Fruit fly (Drosophila melanogaster) S2 (cell line): ENCODE results near the gene CG7300.

Source experiments
- CG8478 ChIP-seq: fragments of >200 bp; optimal IDR thresholded peaks from 2 replicates; lab custom pipeline; 2018
- CTCF ChIP-seq, 2 experiments: fragments of >200 bp; optimal IDR thresholded peaks; 2 replicates each; lab custom pipeline; 2018

The CG7300 gene

dm6 chr2L:10676933-10677714 lies 20.7 kb downstream of the CG7300 start, which contains the start of gene CG17104:
Gene CG17104, plus strand, starts transcription at chr2L:10677198.
- no peak for TF ChIP-seq CG8478
- TF ChIP-seq CTCF (optimal IDR thresholded peaks at IDR 0.05; lab: Kevin White, UChicago): no peak

DNA sequence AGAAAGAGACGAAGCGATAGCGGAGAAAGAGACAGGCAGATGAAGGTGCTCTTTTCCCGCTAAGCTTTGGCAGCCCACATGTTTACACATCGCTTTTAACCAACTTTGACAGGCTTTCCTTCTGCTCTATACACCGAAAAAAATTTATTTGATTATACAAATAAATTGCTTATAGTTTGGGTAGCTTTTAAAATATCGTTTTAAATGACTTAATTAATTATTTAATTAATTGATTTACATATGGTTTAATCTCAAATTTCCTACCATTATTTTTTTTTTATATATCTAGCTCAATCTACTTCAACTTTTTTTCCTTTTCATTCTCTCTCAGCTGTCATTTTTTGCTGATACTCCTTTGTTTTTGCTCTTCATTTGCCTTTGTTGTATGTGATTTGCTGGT lies 24.9 kb downstream of the CG7300 start:
- no peak for TF ChIP-seq CG8478
- TF ChIP-seq CTCF (optimal IDR thresholded peaks at IDR 0.05; lab: Kevin White, UChicago): no peak

DNA sequence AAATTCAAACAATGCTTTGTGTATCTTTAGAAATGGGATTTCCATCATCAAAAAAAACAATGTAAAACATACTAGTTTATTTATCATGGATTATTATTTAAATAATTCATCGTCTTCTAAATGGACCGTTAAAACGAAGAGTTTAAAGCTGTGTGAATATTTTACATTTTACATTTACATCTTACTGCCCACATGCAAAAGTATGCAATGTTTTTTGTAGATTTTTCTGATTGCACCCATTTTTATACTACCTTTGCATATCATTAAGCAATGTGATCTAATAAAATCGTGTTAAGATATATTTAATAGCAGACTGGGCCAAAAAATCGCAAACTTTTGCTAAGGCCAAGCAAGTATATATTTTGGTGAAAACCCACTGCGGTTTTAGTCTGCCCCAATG lies 26.3 kb downstream of the CG7300 start:
- no peak for TF ChIP-seq CTCF (optimal IDR thresholded peaks at IDR 0.05; lab: Kevin White, UChicago)

DNA sequence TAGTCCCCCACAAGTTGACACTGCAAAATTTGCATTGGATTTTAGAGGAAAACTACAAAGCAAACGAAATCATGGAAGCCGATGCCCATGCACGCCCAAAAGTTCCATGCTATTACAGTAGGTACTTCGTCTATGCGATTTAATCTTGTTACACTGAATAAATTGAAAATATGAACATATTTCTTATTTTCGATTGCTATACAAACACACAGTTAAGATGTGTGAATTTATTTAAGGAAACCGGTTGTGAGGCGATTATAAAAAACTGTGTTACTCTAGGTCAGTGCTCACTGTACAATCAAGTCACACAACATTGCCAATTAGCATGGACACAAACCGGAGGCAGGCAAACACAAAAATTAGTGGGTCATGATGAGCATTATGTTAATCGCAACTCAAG lies 32.2 kb downstream of the CG7300 start:
- TF ChIP-seq CTCF (optimal IDR thresholded peaks at IDR 0.05; lab: Kevin White, UChicago) (no peak), CG8478 (no peak)

- TF ChIP-seq CG8478: no peak
- TF ChIP-seq CTCF (optimal IDR thresholded peaks at IDR 0.05; lab: Kevin White, UChicago): no peak
Observed at dm6 chr2L:10661490-10662240, 36.2 kb downstream of the CG7300 start, which contains the start of gene CG31871. Gene CG31871, plus strand, starts transcription at chr2L:10662081.

DNA sequence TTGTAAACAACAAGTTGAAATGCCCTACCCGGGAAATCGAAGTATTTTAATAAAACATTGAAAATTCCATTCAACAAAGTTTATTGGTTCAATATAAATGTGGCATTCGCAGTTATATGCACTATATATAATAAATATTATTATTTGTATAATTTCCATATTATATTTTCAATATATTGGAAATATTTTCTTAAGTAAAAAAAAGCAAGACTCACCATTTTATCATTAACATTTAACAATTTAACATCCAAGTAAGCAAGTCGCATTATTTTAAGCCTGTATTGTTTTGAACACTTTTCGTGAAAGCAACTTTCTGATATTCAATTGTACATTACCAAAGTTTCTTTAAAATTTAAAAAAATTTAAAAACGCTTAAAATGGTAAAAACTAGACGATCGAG lies 39.9 kb downstream of the CG7300 start, which contains the start of gene CG45690:
Gene CG45690, plus strand, starts transcription at position 301 of the 400 bp plus-strand sequence.
- no peak for TF ChIP-seq CTCF (optimal IDR thresholded peaks at IDR 0.05; lab: Kevin White, UChicago)
- no peak for TF ChIP-seq CG8478

DNA sequence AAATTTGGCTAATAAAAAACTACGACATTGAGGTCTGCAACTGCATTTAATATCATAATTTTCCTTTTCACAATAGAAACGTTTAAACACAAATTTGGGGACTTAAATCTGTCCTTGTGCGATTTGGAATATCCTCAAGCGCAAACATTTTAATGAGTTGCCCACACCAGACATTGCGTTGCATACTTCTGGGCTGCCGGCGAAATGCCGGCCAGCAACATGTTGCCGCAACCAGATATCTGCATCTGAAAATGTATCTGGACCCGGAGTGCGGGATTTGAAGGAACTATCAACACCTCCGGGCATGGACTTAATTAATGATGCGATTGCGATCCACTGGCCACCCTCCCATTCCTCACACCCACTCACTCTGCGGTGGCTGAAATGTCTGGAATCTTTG lies 43.3 kb downstream of the CG7300 start:
- TF ChIP-seq CG8478 (no peak), CTCF (optimal IDR thresholded peaks at IDR 0.05; lab: Kevin White, UChicago) (no peak)

DNA sequence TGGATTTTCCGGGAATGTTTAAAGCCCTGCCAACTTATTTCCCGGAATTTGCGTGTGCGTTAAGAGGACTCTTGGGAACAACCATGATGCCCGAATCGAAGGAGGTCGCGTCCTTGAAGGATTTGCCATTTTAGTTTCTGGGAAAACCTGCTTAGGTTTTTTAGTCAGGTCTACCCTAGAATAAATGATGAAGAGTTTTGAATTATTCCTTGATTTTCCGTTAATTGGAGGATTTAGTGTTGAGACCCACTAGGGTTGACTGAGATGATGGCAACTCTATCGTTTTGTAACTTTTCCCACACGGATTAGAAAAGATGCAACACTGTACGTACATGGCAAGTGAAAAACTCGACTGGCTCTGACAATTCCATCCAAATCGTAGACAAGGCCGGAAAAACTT lies 46.5 kb downstream of the CG7300 start, which contains the start of gene dbf:
Gene dbf, plus strand, starts transcription at position 301 of the 400 bp plus-strand sequence.
- TF ChIP-seq CTCF (optimal IDR thresholded peaks at IDR 0.05; lab: Kevin White, UChicago) (no peak), CG8478 (no peak)

DNA sequence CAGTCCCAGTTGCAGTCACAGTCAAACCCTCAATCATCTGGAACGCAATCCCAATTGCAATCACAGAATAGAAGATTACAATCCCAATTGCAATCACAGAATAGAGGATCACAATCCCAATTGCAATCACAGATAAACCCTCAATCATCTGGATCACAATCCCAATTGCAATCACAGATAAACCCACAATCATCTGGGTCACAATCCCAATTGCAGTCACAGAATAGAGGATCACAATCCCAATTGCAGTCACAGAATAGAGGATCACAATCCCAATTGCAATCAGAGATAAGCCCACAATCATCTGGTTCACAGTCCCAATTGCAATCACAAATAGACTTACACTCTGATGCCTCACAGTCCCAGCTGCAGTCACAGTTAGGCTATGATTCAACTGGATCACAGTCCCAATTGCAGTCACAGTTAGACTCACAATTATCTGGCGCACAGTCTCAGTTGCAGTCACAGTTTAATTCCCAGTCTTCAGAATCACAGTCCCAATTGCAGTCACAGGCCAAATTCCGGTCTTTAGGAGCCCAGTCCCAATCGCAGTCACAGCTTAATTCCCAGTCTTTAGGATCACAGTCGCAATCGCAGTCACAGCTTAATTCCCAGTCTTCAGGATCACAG lies 50.0 kb downstream of the CG7300 start:
- TF ChIP-seq CTCF (optimal IDR thresholded peaks at IDR 0.05; lab: Kevin White, UChicago): no peak
- TF ChIP-seq CG8478: no peak

DNA sequence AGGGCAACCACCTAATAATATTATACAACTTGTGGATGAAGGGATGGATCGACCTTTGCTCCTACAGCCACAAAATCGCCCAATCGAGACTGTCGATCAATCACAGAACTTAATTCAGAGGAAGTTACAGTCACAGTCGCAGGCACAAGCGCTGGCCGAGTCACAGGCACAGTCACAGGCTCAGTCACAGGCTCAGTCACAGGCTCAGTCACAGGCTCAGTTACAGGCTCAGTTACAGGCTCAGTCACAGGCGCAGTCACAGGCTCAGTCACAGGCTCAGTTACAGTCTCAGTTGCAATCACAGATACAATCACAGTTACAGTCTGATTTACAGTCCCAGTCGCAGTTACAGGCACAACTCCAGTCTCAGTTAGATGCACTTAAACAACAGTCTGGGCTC lies 51.1 kb downstream of the CG7300 start:
- TF ChIP-seq CG8478 (no peak), CTCF (optimal IDR thresholded peaks at IDR 0.05; lab: Kevin White, UChicago) (no peak)

DNA sequence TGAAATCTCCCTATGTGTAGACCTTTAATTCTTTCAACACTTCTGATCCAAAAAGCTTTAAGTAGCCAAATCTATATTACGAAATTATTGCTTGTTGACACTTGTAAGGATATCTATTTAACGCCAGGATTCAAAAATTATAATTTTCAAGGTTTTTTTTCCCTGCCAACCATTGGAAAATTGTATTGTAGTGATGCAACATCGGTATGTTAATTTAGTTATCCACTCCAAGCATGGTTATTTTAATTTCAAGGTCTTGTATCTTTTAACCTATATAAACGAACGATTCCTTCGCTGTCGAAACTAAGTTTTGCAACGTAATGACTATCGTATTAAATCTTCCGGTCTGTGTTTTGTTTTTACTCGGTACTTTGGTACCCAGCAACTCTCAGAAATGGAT lies 51.7 kb downstream of the CG7300 start, which contains the start of gene CG17097:
Gene CG17097, plus strand, starts transcription at position 301 of the 400 bp plus-strand sequence.
- TF ChIP-seq CTCF (optimal IDR thresholded peaks at IDR 0.05; lab: Kevin White, UChicago) (no peak), CG8478 (no peak)
